Worm (Caenorhabditis elegans) whole organism, young adult: ENCODE data around the gene try-14.

Experiments used
- B0261.1 ChIP-seq: sonication (generic microtip); optimal IDR thresholded peaks from 2 replicates; lab custom pipeline; 2016; ENCODE audit warnings: mild to moderate bottlenecking, missing genetic modification characterization, moderate library complexity, missing compliant biosample characterization
- F23B12.7 ChIP-seq: sonication (generic microtip); optimal IDR thresholded peaks from 2 replicates; lab custom pipeline; 2017; ENCODE audit warnings: missing genetic modification characterization, mild to moderate bottlenecking, missing compliant biosample characterization, antibody characterized with exemption, moderate library complexity; ENCODE audit not compliant: insufficient read depth
- F57A8.1 ChIP-seq: fragments of 200-800 bp; sonication (Bioruptor generic); optimal IDR thresholded peaks from 2 replicates; lab custom pipeline; 2018; ENCODE audit warnings: mild to moderate bottlenecking, missing genetic modification characterization, moderate library complexity, missing compliant biosample characterization
- Y53G8AR.9 ChIP-seq: fragments of 200-800 bp; sonication (Bioruptor generic); conservative IDR thresholded peaks from 2 replicates; pipeline ENCODE4 v1.3.6; 2022; ENCODE audit warnings: missing genetic modification reagents, missing genetic modification characterization, missing compliant biosample characterization
- Y67H2A.10 ChIP-seq: fragments of 200-800 bp; sonication (Bioruptor generic); conservative IDR thresholded peaks from 2 replicates; pipeline ENCODE4 v1.3.6; 2022; ENCODE audit warnings: missing genetic modification reagents, missing genetic modification characterization, missing compliant biosample characterization
- attf-5 ChIP-seq: fragments of 200-800 bp; sonication (Bioruptor generic); optimal IDR thresholded peaks from 2 replicates; lab custom pipeline; 2018; ENCODE audit warnings: mild to moderate bottlenecking, missing genetic modification characterization, missing compliant biosample characterization
- cebp-1 ChIP-seq, 2 experiments: fragments of 200-800 bp in 1 of 2; sonication (Bioruptor generic) in 1 of 2; sonication (generic microtip) in 1 of 2; IDR thresholded peaks in 1 of 2; optimal IDR thresholded peaks in 1 of 2; 2 replicates each; pipeline versions ENCODE4 v1.3.6 to Lab custom; 2017 to 2022; ENCODE audit warnings: missing compliant biosample characterization in 2 of 2, missing genetic modification characterization in 2 of 2, mild to moderate bottlenecking in 1 of 2, missing genetic modification reagents in 1 of 2, moderate library complexity in 1 of 2
- hrde-1 ChIP-seq: sonication (generic microtip); optimal IDR thresholded peaks from 2 replicates; lab custom pipeline; 2016; ENCODE audit warnings: missing genetic modification characterization, mild to moderate bottlenecking, missing compliant biosample characterization, moderate library complexity, missing genotype, missing genetic modification reagents, borderline replicate concordance
- let-607 ChIP-seq, 2 experiments: fragments of 200-800 bp in 1 of 2; sonication (Bioruptor generic) in 1 of 2; sonication (generic microtip) in 1 of 2; optimal IDR thresholded peaks; 2 replicates each; lab custom pipeline; 2016 to 2018; ENCODE audit warnings: mild to moderate bottlenecking in 2 of 2, missing compliant biosample characterization in 2 of 2, missing genetic modification characterization in 2 of 2, moderate library complexity in 2 of 2, missing genotype in 1 of 2
- mxl-1 ChIP-seq: sonication (generic microtip); optimal IDR thresholded peaks from 2 replicates; lab custom pipeline; 2016; ENCODE audit warnings: missing genetic modification characterization, missing compliant biosample characterization
- nhr-80 ChIP-seq: sonication (generic microtip); optimal IDR thresholded peaks from 2 replicates; lab custom pipeline; 2016; ENCODE audit warnings: missing genetic modification characterization, missing compliant biosample characterization
- unc-62 ChIP-seq: fragments of 150-350 bp; optimal IDR thresholded peaks from 2 replicates; lab custom pipeline; 2014; ENCODE audit warnings: missing biosample characterization, missing genetic modification reagents, missing genetic modification characterization

try-14 gene

DNA sequence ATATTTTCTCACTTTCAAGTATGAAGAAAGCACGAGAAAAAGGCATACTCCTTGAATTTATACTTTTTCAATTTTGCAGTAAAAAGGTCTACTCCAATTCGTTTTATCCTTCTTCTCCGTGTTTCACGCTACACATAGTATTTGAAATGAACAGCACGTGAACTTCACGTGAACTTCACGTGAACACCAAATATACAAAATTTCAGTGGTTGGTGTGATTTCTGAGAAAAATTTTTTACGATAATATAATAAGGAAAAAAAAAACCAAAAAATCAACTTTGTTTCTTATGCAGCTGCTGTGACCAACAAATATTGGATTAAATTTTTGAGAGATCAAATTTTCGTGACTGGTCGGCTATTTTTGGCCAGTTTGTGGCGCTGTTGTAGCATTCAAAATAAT, 48.9 kb downstream of the try-14 start:
- TF ChIP-seq F23B12.7 (tag; lab: Kevin White, UChicago): no peak
- no peak for TF ChIP-seq B0261.1 (tag; lab: Kevin White, UChicago)
- TF ChIP-seq attf-5 (GFP tag; lab: Kevin White, UChicago): no peak
- no peak for TF ChIP-seq Y53G8AR.9 (GFP tag; lab: Robert Waterston, UW)
- TF ChIP-seq hrde-1 (tag; lab: Kevin White, UChicago): no peak
- TF ChIP-seq mxl-1 (tag; lab: Kevin White, UChicago): no peak

DNA sequence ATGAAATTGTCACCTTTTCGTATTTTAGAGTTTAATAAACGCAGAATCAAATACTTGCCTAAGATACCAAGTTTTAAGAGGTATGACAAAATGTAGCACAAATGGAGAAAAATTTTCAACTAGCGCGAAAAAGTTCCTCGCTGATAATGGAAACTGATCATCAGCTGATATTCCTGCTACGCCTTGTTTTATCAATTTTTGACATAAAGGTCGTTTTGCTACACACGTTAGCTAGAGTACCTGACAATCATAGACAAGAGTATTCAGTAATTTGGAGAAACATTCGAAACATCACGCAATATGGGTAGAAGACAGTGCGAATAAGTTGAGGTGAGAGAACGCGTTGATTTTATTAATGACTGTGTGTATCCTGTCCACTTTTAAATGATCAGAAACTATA, 49.7 kb downstream of the try-14 start:
- TF ChIP-seq hrde-1 (tag; lab: Kevin White, UChicago): no peak
- peak; percentile 85 for TF ChIP-seq nhr-80 (tag; lab: Kevin White, UChicago)
- TF ChIP-seq F57A8.1: no peak
- TF ChIP-seq let-607 (tag; optimal IDR thresholded peaks at IDR 0.05; lab: Kevin White, UChicago): peak in 1 of 2 experiments; percentile 8
- peak; percentile 10 for TF ChIP-seq unc-62 (GFP tag; lab: Kevin White, UChicago)
- no peak for TF ChIP-seq Y67H2A.10 (GFP tag; lab: Robert Waterston, UW)
- TF ChIP-seq cebp-1 (GFP tag; IDR thresholded peaks at IDR 0.05; lab: Robert Waterston, UW): no peak
- TF ChIP-seq cebp-1 (tag; optimal IDR thresholded peaks at IDR 0.05; lab: Kevin White, UChicago): peak; percentile 30
